Fruit fly (Drosophila melanogaster) whole organism, embryonic: ENCODE measurements around the gene CG14300.

ENCODE experiments used
- Blimp-1 ChIP-seq: fragments of 200-800 bp; sonication (Bioruptor generic); optimal IDR thresholded peaks from 3 replicates; lab custom pipeline; 2018; ENCODE audit warnings: missing biosample characterization, missing genetic modification characterization, mild to moderate bottlenecking, moderate library complexity, missing genetic modification reagents
- CG13296 ChIP-seq: fragments of 200-800 bp; sonication (Bioruptor generic); optimal IDR thresholded peaks from 3 replicates; lab custom pipeline; 2018; ENCODE audit warnings: missing biosample characterization, mild to moderate bottlenecking, missing genetic modification characterization
- CG13424 ChIP-seq: fragments of 200-800 bp; sonication (Bioruptor generic); optimal IDR thresholded peaks from 2 replicates; lab custom pipeline; 2019; ENCODE audit warnings: missing biosample characterization, mild to moderate bottlenecking, missing genetic modification characterization, moderate library complexity
- CG1603 ChIP-seq: fragments of 200-800 bp; sonication (Bioruptor generic); optimal IDR thresholded peaks from 2 replicates; lab custom pipeline; 2019; ENCODE audit warnings: missing biosample characterization, mild to moderate bottlenecking, missing genetic modification characterization, moderate library complexity
- CG17359 ChIP-seq: fragments of 200-800 bp; sonication (Bioruptor generic); optimal IDR thresholded peaks from 3 replicates; lab custom pipeline; 2018; ENCODE audit warnings: missing biosample characterization, mild to moderate bottlenecking, missing genetic modification characterization, moderate library complexity
- CG2116 ChIP-seq: fragments of 200-800 bp; sonication (Bioruptor generic); optimal IDR thresholded peaks from 3 replicates; lab custom pipeline; 2018; ENCODE audit warnings: missing biosample characterization, mild to moderate bottlenecking, missing genetic modification characterization
- CG2129 ChIP-seq: fragments of 200-800 bp; sonication (Bioruptor generic); IDR thresholded peaks from 2 replicates; pipeline ENCODE4 v1.3.6; 2022; ENCODE audit warnings: missing biosample characterization, missing genetic modification characterization; ENCODE audit not compliant: partially characterized antibody
- CG2875 ChIP-seq: fragments of 200-800 bp; sonication (Bioruptor generic); optimal IDR thresholded peaks from 2 replicates; lab custom pipeline; 2017; ENCODE audit warnings: missing biosample characterization, mild to moderate bottlenecking, missing genetic modification characterization, missing genetic modification reagents
- CG30020 ChIP-seq: fragments of 200-800 bp; optimal IDR thresholded peaks from 2 replicates; lab custom pipeline; 2019; ENCODE audit warnings: missing biosample characterization, mild to moderate bottlenecking, missing genetic modification characterization, moderate library complexity
- CG31224 ChIP-seq: fragments of 200-800 bp; sonication (Bioruptor generic); IDR thresholded peaks from 2 replicates; pipeline ENCODE4 v1.3.6; 2022; ENCODE audit warnings: missing biosample characterization, missing genetic modification characterization
- CG32772 ChIP-seq: fragments of 200-800 bp; sonication (Bioruptor generic); IDR thresholded peaks from 2 replicates; pipeline ENCODE4 v1.3.6; 2022; ENCODE audit warnings: missing biosample characterization, missing genetic modification characterization
- CG34422 ChIP-seq: fragments of 200-800 bp; sonication (Bioruptor generic); IDR thresholded peaks from 3 replicates; pipeline ENCODE4 v1.3.6; 2022; ENCODE audit warnings: missing biosample characterization, missing genetic modification characterization
- CG5953 ChIP-seq: fragments of 200-800 bp; sonication (Bioruptor generic); IDR thresholded peaks from 2 replicates; pipeline ENCODE4 v1.3.6; 2022; ENCODE audit warnings: missing biosample characterization, missing genetic modification characterization
- CG7963 ChIP-seq: fragments of 200-800 bp; sonication (Bioruptor generic); IDR thresholded peaks from 3 replicates; pipeline ENCODE4 v1.3.6; 2022; ENCODE audit warnings: missing biosample characterization, missing genetic modification characterization; ENCODE audit not compliant: partially characterized antibody
- CG8089 ChIP-seq: fragments of 200-800 bp; sonication (Bioruptor generic); optimal IDR thresholded peaks from 3 replicates; lab custom pipeline; 2016; ENCODE audit warnings: missing biosample characterization, missing genetic modification characterization
- CG8765 ChIP-seq: fragments of 200-800 bp; sonication (Bioruptor generic); IDR thresholded peaks from 2 replicates; pipeline ENCODE4 v1.3.6; 2022; ENCODE audit warnings: missing biosample characterization, missing genetic modification characterization
- CG8944 ChIP-seq: fragments of 200-800 bp; sonication (Bioruptor generic); optimal IDR thresholded peaks from 3 replicates; lab custom pipeline; 2016; ENCODE audit warnings: missing biosample characterization, missing genetic modification characterization
- CG9797 ChIP-seq: fragments of 200-800 bp; sonication (Bioruptor generic); optimal IDR thresholded peaks from 3 replicates; lab custom pipeline; 2018; ENCODE audit warnings: missing biosample characterization, mild to moderate bottlenecking, missing genetic modification characterization
- CTCF ChIP-seq: fragments of 200-800 bp; sonication (Bioruptor generic); optimal IDR thresholded peaks from 2 replicates; lab custom pipeline; 2017; ENCODE audit warnings: missing biosample characterization, mild to moderate bottlenecking, missing genetic modification characterization, moderate library complexity
- CoRest ChIP-seq: fragments of 200-800 bp; sonication (Bioruptor generic); optimal IDR thresholded peaks from 3 replicates; lab custom pipeline; 2018; ENCODE audit warnings: missing biosample characterization, mild to moderate bottlenecking, missing genetic modification characterization, moderate library complexity
- Dad ChIP-seq: fragments of 200-800 bp; sonication (Bioruptor generic); optimal IDR thresholded peaks from 3 replicates; lab custom pipeline; 2016; ENCODE audit warnings: missing biosample characterization, missing genetic modification characterization
- Dip2 ChIP-seq: fragments of 200-800 bp; sonication (Bioruptor generic); IDR thresholded peaks from 2 replicates; pipeline ENCODE4 v1.3.6; 2022; ENCODE audit warnings: missing biosample characterization, missing genetic modification characterization
- Dip3 ChIP-seq: fragments of 200-800 bp; sonication (Bioruptor generic); optimal IDR thresholded peaks from 3 replicates; lab custom pipeline; 2016; ENCODE audit warnings: missing biosample characterization, missing genetic modification characterization
- Doc3 ChIP-seq: fragments of 200-800 bp; sonication (Bioruptor generic); IDR thresholded peaks from 3 replicates; pipeline ENCODE4 v1.3.6; 2022; ENCODE audit warnings: missing biosample characterization, missing genetic modification characterization; ENCODE audit not compliant: partially characterized antibody
- Fer1 ChIP-seq: fragments of 200-800 bp; sonication (Bioruptor generic); optimal IDR thresholded peaks from 2 replicates; lab custom pipeline; 2017; ENCODE audit warnings: missing biosample characterization, mild to moderate bottlenecking, missing genetic modification characterization
- HLH4C ChIP-seq: fragments of 200-800 bp; sonication (Bioruptor generic); IDR thresholded peaks from 3 replicates; pipeline ENCODE4 v1.3.6; 2022; ENCODE audit warnings: missing biosample characterization, missing genetic modification characterization; ENCODE audit not compliant: partially characterized antibody
- Hmr ChIP-seq: fragments of 200-800 bp; sonication (Bioruptor generic); optimal IDR thresholded peaks from 3 replicates; lab custom pipeline; 2017; ENCODE audit warnings: mild to moderate bottlenecking, missing biosample characterization, missing genetic modification reagents, missing genetic modification characterization
- NC2α ChIP-seq: fragments of 200-800 bp; sonication (Bioruptor generic); optimal IDR thresholded peaks from 2 replicates; lab custom pipeline; 2016; ENCODE audit warnings: missing biosample characterization, missing genetic modification characterization
- Sry-β ChIP-seq: fragments of 200-800 bp; sonication (Bioruptor generic); optimal IDR thresholded peaks from 2 replicates; lab custom pipeline; 2018; ENCODE audit warnings: missing biosample characterization, mild to moderate bottlenecking, missing genetic modification characterization, moderate library complexity
- Tbp ChIP-seq: fragments of >200 bp; optimal IDR thresholded peaks from 2 replicates; lab custom pipeline; 2018; ENCODE audit warnings: missing biosample characterization, missing genetic modification characterization
- amos ChIP-seq: fragments of 200-800 bp; sonication (Bioruptor generic); IDR thresholded peaks from 2 replicates; pipeline ENCODE4 v1.3.6; 2022; ENCODE audit warnings: missing biosample characterization, missing genetic modification characterization; ENCODE audit not compliant: partially characterized antibody
- ara ChIP-seq: fragments of 200-800 bp; sonication (Bioruptor generic); IDR thresholded peaks from 2 replicates; pipeline ENCODE4 v1.3.6; 2022; ENCODE audit warnings: missing biosample characterization, missing genetic modification characterization
- chif ChIP-seq, 2 experiments: fragments of 200-800 bp; sonication (Bioruptor generic); optimal IDR thresholded peaks; 3 replicates each; lab custom pipeline; 2016; ENCODE audit warnings: missing biosample characterization in 2 of 2, missing genetic modification characterization in 2 of 2
- dmrt99B ChIP-seq: fragments of 200-800 bp; sonication (Bioruptor generic); optimal IDR thresholded peaks from 2 replicates; lab custom pipeline; 2018; ENCODE audit warnings: missing biosample characterization, mild to moderate bottlenecking, missing genetic modification characterization, moderate library complexity
- en ChIP-seq: fragments of 200-800 bp; sonication (Bioruptor generic); optimal IDR thresholded peaks from 2 replicates; lab custom pipeline; 2016; ENCODE audit warnings: missing biosample characterization, missing genetic modification characterization
- eve ChIP-seq, 2 experiments: fragments of >200 bp; optimal IDR thresholded peaks; 2 replicates each; lab custom pipeline; 2017; ENCODE audit warnings: missing biosample characterization in 2 of 2, missing genetic modification characterization in 2 of 2
- fu2 ChIP-seq: fragments of 200-800 bp; sonication (Bioruptor generic); optimal IDR thresholded peaks from 2 replicates; lab custom pipeline; 2016; ENCODE audit warnings: missing biosample characterization, missing genetic modification characterization
- hb ChIP-seq: fragments of 200-800 bp; sonication (Bioruptor generic); IDR thresholded peaks from 3 replicates; pipeline ENCODE4 v1.3.6; 2022; ENCODE audit warnings: missing biosample characterization, missing genetic modification characterization; ENCODE audit not compliant: partially characterized antibody
- insv ChIP-seq, 2 experiments: fragments of 200-800 bp; sonication (Bioruptor generic); optimal IDR thresholded peaks; 3 replicates each; lab custom pipeline; 2016 to 2018; ENCODE audit warnings: missing biosample characterization in 2 of 2, missing genetic modification characterization in 2 of 2
- jigr1 ChIP-seq: fragments of 200-800 bp; sonication (Bioruptor generic); IDR thresholded peaks from 3 replicates; pipeline ENCODE4 v1.3.6; 2022; ENCODE audit warnings: missing biosample characterization, missing genetic modification characterization
- jumu ChIP-seq: fragments of 200-800 bp; sonication (Bioruptor generic); optimal IDR thresholded peaks from 3 replicates; lab custom pipeline; 2016; ENCODE audit warnings: missing biosample characterization, missing genetic modification characterization
- lbe ChIP-seq: fragments of 200-800 bp; sonication (Bioruptor generic); optimal IDR thresholded peaks from 2 replicates; lab custom pipeline; 2016; ENCODE audit warnings: missing biosample characterization, mild to moderate bottlenecking, missing genetic modification characterization
- mirr ChIP-seq: fragments of 200-800 bp; sonication (Bioruptor generic); optimal IDR thresholded peaks from 3 replicates; lab custom pipeline; 2018; ENCODE audit warnings: missing biosample characterization, mild to moderate bottlenecking, missing genetic modification characterization
- nau ChIP-seq: fragments of 200-800 bp; sonication (Bioruptor generic); optimal IDR thresholded peaks from 3 replicates; lab custom pipeline; 2017; ENCODE audit warnings: missing biosample characterization, mild to moderate bottlenecking, missing genetic modification characterization, missing genetic modification reagents
- pros ChIP-seq: fragments of 200-800 bp; sonication (Bioruptor generic); optimal IDR thresholded peaks from 3 replicates; lab custom pipeline; 2019; ENCODE audit warnings: missing biosample characterization, mild to moderate bottlenecking, missing genetic modification characterization, moderate library complexity
- psq ChIP-seq: fragments of 200-800 bp; sonication (Bioruptor generic); optimal IDR thresholded peaks from 2 replicates; lab custom pipeline; 2017; ENCODE audit warnings: missing biosample characterization, missing genetic modification characterization
- tap ChIP-seq: fragments of 200-800 bp; optimal IDR thresholded peaks from 3 replicates; lab custom pipeline; 2019; ENCODE audit warnings: missing biosample characterization, mild to moderate bottlenecking, missing genetic modification characterization, moderate library complexity
- tio ChIP-seq: fragments of 200-800 bp; sonication (Bioruptor generic); optimal IDR thresholded peaks from 2 replicates; lab custom pipeline; 2017; ENCODE audit warnings: missing biosample characterization, missing genetic modification characterization, inconsistent platforms
- ttk ChIP-seq: fragments of 200-800 bp; sonication (Bioruptor generic); IDR thresholded peaks from 2 replicates; pipeline ENCODE4 v2.1.2; 2022; ENCODE audit warnings: missing biosample characterization, missing genetic modification characterization
- unpg ChIP-seq: fragments of 200-800 bp; sonication (Bioruptor generic); optimal IDR thresholded peaks from 3 replicates; lab custom pipeline; 2018; ENCODE audit warnings: missing biosample characterization, mild to moderate bottlenecking, missing genetic modification characterization, moderate library complexity

The CG14300 gene

DNA sequence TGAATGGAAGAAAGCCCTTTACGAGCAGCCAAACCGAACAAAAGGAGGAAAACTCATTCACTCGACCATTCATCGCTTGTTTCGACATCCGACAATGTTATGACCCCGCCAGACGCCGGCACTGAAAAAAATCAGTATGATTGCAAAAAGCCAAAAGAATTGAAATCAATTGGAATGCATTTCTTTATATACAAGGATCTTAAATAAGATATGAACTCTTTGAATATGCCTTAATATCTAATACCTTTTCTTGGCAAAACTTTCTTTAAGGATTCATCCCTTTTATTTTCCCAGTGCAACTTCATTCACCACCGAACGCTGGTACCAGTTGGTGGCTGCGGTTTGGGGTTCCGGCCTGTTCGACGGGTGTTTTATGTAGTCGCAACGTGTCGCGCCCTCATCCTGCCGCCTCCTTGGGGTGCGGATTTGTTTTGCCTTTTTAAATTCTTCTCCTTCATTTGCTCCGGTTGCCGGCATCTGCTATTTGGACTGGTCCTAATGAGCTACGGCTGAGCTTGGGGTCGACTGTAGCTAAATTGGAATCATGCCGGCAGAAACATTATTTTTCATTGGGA is 26.3 kb upstream of the CG14300 start (continued):
- peak; percentile 69 for TF ChIP-seq CG8944 (GFP tag; lab: Kevin White, UChicago)
- peak; percentile 57; the same call in 1 of the 2 replicates for TF ChIP-seq CG5953 (GFP tag; lab: Robert Waterston, UW)
- peak; percentile 90 for TF ChIP-seq CG17359
- peak; percentile 71 for TF ChIP-seq CG2875 (GFP tag; lab: Kevin White, UChicago)
- TF ChIP-seq jumu (GFP tag; lab: Kevin White, UChicago), result peak; percentile 34
- TF ChIP-seq CG8089 (GFP tag; lab: Kevin White, UChicago), result peak; percentile 68
- 0 out of 3 replicates have a peak, but pooled peaks have one; percentile 33 for TF ChIP-seq jigr1 (GFP tag; lab: Robert Waterston, UW)
- peak; percentile 76 for TF ChIP-seq CG34422 (GFP tag; lab: Robert Waterston, UW)
- no peak for TF ChIP-seq CG7963 (GFP tag; lab: Robert Waterston, UW)
- no peak for TF ChIP-seq amos (GFP tag; lab: Robert Waterston, UW)
- peak; percentile 92 for TF ChIP-seq CG13424 (tag; lab: Kevin White, UChicago)
- peak; percentile 95 for TF ChIP-seq Fer1
- TF ChIP-seq tap, result peak; percentile 86
- peak in 1 of 2 experiments; percentile 53 for TF ChIP-seq insv (GFP tag; optimal IDR thresholded peaks at IDR 0.05; lab: Kevin White, UChicago)
- no peak for TF ChIP-seq CG30020 (tag; lab: Kevin White, UChicago)
- no peak for TF ChIP-seq CG2129 (GFP tag; lab: Robert Waterston, UW)
- TF ChIP-seq CG32772 (GFP tag; lab: Robert Waterston, UW), result peak; percentile 76
- TF ChIP-seq CG1603 (tag; lab: Kevin White, UChicago), result peak; percentile 87
- no peak for TF ChIP-seq Dip2 (GFP tag; lab: Robert Waterston, UW)
- TF ChIP-seq Tbp (GFP tag; lab: Kevin White, UChicago), result no peak
- peak; percentile 61 to 81 for TF ChIP-seq chif (GFP tag; optimal IDR thresholded peaks at IDR 0.05; lab: Kevin White, UChicago)
- TF ChIP-seq nau (GFP tag; lab: Kevin White, UChicago), result peak; percentile 78
- TF ChIP-seq Dad, result peak; percentile 83
- TF ChIP-seq CG31224 (GFP tag; lab: Robert Waterston, UW), result peak; percentile 66
- TF ChIP-seq Dip3 (GFP tag; lab: Kevin White, UChicago), result peak; percentile 79
- peak; percentile 39 for TF ChIP-seq pros (GFP tag; lab: Kevin White, UChicago)
- peak; percentile 18; the same call in 1 of the 2 replicates for TF ChIP-seq CG8765 (GFP tag; lab: Robert Waterston, UW)
- no peak; the same call in none of the 2 replicates for TF ChIP-seq ttk (GFP tag; lab: Robert Waterston, UW)
- peak; percentile 16 for TF ChIP-seq psq (GFP tag; lab: Kevin White, UChicago)
- peak; percentile 89 for TF ChIP-seq CoRest (tag; lab: Kevin White, UChicago)
- peak; percentile 56 for TF ChIP-seq en
- TF ChIP-seq CG9797 (GFP tag; lab: Kevin White, UChicago), result no peak
- TF ChIP-seq dmrt99B (tag; lab: Kevin White, UChicago), result peak; percentile 92
- TF ChIP-seq NC2α (GFP tag; lab: Kevin White, UChicago), result peak; percentile 39
- peak; percentile 90 for TF ChIP-seq CG13296 (GFP tag; lab: Kevin White, UChicago)
- TF ChIP-seq CTCF (GFP tag; lab: Kevin White, UChicago), result peak; percentile 32
- TF ChIP-seq unpg (GFP tag; lab: Kevin White, UChicago), result peak; percentile 87
- TF ChIP-seq tio (GFP tag; lab: Kevin White, UChicago), result peak; percentile 66
- TF ChIP-seq fu2 (GFP tag; lab: Kevin White, UChicago), result peak; percentile 73
- peak; percentile 78 for TF ChIP-seq ara (GFP tag; lab: Robert Waterston, UW)
- no peak for TF ChIP-seq HLH4C (GFP tag; lab: Robert Waterston, UW)
- TF ChIP-seq eve (GFP tag; optimal IDR thresholded peaks at IDR 0.05; lab: Kevin White, UChicago), result peak; percentile 15 to 93
- TF ChIP-seq CG2116 (GFP tag; lab: Kevin White, UChicago), result peak; percentile 8
- TF ChIP-seq Blimp-1, result peak; percentile 84
- no peak for TF ChIP-seq hb (GFP tag; lab: Robert Waterston, UW)
- TF ChIP-seq mirr (GFP tag; lab: Kevin White, UChicago), result peak; percentile 82
- TF ChIP-seq lbe (GFP tag; lab: Kevin White, UChicago), result no peak
- no peak for TF ChIP-seq Sry-β (GFP tag; lab: Kevin White, UChicago)
- TF ChIP-seq Doc3 (GFP tag; lab: Robert Waterston, UW), result no peak
- peak; percentile 95 for TF ChIP-seq Hmr
